Fruit fly (Drosophila melanogaster): ENCODE measurements around the gene CG18788.
A peak's percentile ranks its signal among the peaks of the same experiment; 100 is the strongest.

The CG18788 gene

dm6 chr2L:12063035-12063434, 29.0 kb downstream of the CG18788 start, which contains the start of gene Rab3-GAP:
Gene Rab3-GAP (minus strand): TSS chr2L:12063184.
- TF ChIP-seq Myc (optimal IDR thresholded peaks at IDR 0.05) (peak; percentile 74), HLH106 (tag; optimal IDR thresholded peaks at IDR 0.05) (peak; percentile 24), br (GFP tag; optimal IDR thresholded peaks at IDR 0.05) (no peak), CG32264 (GFP tag; optimal IDR thresholded peaks at IDR 0.05) (no peak), OdsH (GFP tag; optimal IDR thresholded peaks at IDR 0.05) (peak; percentile 5), foxo (GFP tag; optimal IDR thresholded peaks at IDR 0.05) (peak in 1 of 2 experiments; percentile 28), Sp1 (GFP tag; optimal IDR thresholded peaks at IDR 0.05) (peak; percentile 27)

dm6 chr2L:12065683-12066386, 31.8 kb downstream of the CG18788 start:
- TF ChIP-seq HLH106 (tag; optimal IDR thresholded peaks at IDR 0.05) (peak; percentile 89), dl (GFP tag; optimal IDR thresholded peaks at IDR 0.05; ENCODE audit: insufficient read depth in 1 of 2, partially characterized antibody in 2 of 2) (no peak), lola (GFP tag; optimal IDR thresholded peaks at IDR 0.05) (no peak), Dfd (GFP tag; optimal IDR thresholded peaks at IDR 0.05) (no peak), CG9705 (GFP tag; optimal IDR thresholded peaks at IDR 0.05) (peak; percentile 56), brk (GFP tag; optimal IDR thresholded peaks at IDR 0.05) (no peak), Abd-B (GFP tag; optimal IDR thresholded peaks at IDR 0.05) (no peak), h (GFP tag; optimal IDR thresholded peaks at IDR 0.05) (peak; percentile 63), Sp1 (GFP tag; optimal IDR thresholded peaks at IDR 0.05) (peak; percentile 93), usp (GFP tag; optimal IDR thresholded peaks at IDR 0.05) (no peak), Rel (GFP tag; optimal IDR thresholded peaks at IDR 0.05) (no peak), Rel (tag; optimal IDR thresholded peaks at IDR 0.05) (peak; percentile 66), OdsH (GFP tag; optimal IDR thresholded peaks at IDR 0.05) (peak; percentile 79), GATAd (GFP tag; optimal IDR thresholded peaks at IDR 0.05) (no peak), N (GFP tag; optimal IDR thresholded peaks at IDR 0.05) (no peak), Jra (GFP tag; optimal IDR thresholded peaks at IDR 0.05) (no peak), CrebA (GFP tag; optimal IDR thresholded peaks at IDR 0.05; ENCODE audit: borderline replicate concordance) (no peak), jim (GFP tag; optimal IDR thresholded peaks at IDR 0.05) (no peak), Hnf4 (GFP tag; optimal IDR thresholded peaks at IDR 0.05) (no peak), pan (optimal IDR thresholded peaks at IDR 0.05) (no peak), sv (GFP tag; optimal IDR thresholded peaks at IDR 0.05) (no peak), woc (GFP tag; optimal IDR thresholded peaks at IDR 0.05) (peak; percentile 20), Hr78 (GFP tag; optimal IDR thresholded peaks at IDR 0.05) (no peak), fru (GFP tag; optimal IDR thresholded peaks at IDR 0.05) (peak; percentile 81), Dif (GFP tag; optimal IDR thresholded peaks at IDR 0.05; ENCODE audit: partially characterized antibody) (peak; percentile 6), ey (GFP tag; optimal IDR thresholded peaks at IDR 0.05) (peak; percentile 57), rgr (GFP tag; optimal IDR thresholded peaks at IDR 0.05) (peak; percentile 77), Mio (GFP tag; optimal IDR thresholded peaks at IDR 0.05) (no peak), tai (GFP tag; optimal IDR thresholded peaks at IDR 0.05) (no peak), Hr83 (GFP tag; optimal IDR thresholded peaks at IDR 0.05; ENCODE audit: poor library complexity, severe bottlenecking) (no peak), CG32264 (GFP tag; optimal IDR thresholded peaks at IDR 0.05) (no peak), psq (GFP tag; optimal IDR thresholded peaks at IDR 0.05) (peak; percentile 80), Myc (optimal IDR thresholded peaks at IDR 0.05) (no peak), sage (GFP tag; optimal IDR thresholded peaks at IDR 0.05) (peak; percentile 61), br (GFP tag; optimal IDR thresholded peaks at IDR 0.05) (peak; percentile 29), foxo (GFP tag; optimal IDR thresholded peaks at IDR 0.05) (peak in 1 of 2 experiments; percentile 85), Vsx2 (GFP tag; optimal IDR thresholded peaks at IDR 0.05; ENCODE audit: partially characterized antibody) (no peak), dsf (GFP tag; optimal IDR thresholded peaks at IDR 0.05; ENCODE audit: borderline replicate concordance) (no peak), dmrt93B (GFP tag; optimal IDR thresholded peaks at IDR 0.05) (peak; percentile 66)

All from whole organism, wandering third instar larva.